Fruit fly (Drosophila melanogaster): ENCODE results near the gene Cyt-b5-r.
A peak's percentile ranks its signal among the peaks of the same experiment; 100 is the strongest.

Cyt-b5-r gene

dm6 chr2L:16793970-16794369 lies 3.4 kb upstream of the Cyt-b5-r start, which contains the start of gene Ugt37C2:
Gene Ugt37C2 (plus strand): TSS chr2L:16794211.
- no peak for TF ChIP-seq CG12768 (GFP tag; optimal IDR thresholded peaks at IDR 0.05)

dm6 chr2L:16791345-16791744 lies 824 bp upstream of the Cyt-b5-r start, which contains the start of gene CG17928:
Gene CG17928 (plus strand): TSS chr2L:16791568.
- TF ChIP-seq kay (GFP tag; ENCODE audit: borderline replicate concordance) (peak; percentile 74), Mnt (GFP tag; optimal IDR thresholded peaks at IDR 0.05) (no peak)

- TF ChIP-seq CG1620 (GFP tag; optimal IDR thresholded peaks at IDR 0.05) (no peak), kay (GFP tag; ENCODE audit: borderline replicate concordance) (no peak), cnc (optimal IDR thresholded peaks at IDR 0.05) (no peak), ovo (GFP tag; optimal IDR thresholded peaks at IDR 0.05) (no peak)
Measured at dm6 chr2L:16789880-16790279, 641 bp downstream of the Cyt-b5-r start.

- TF ChIP-seq CG11617 (GFP tag; optimal IDR thresholded peaks at IDR 0.05), result no peak
- no peak for TF ChIP-seq cnc (optimal IDR thresholded peaks at IDR 0.05)
- TF ChIP-seq CG1620 (GFP tag; optimal IDR thresholded peaks at IDR 0.05), result no peak
- TF ChIP-seq kay (GFP tag; ENCODE audit: borderline replicate concordance), result peak; percentile 2
Measured at dm6 chr2L:16788885-16789284, 1.6 kb downstream of the Cyt-b5-r start.

dm6 chr2L:16787548-16787947 lies 3.0 kb downstream of the Cyt-b5-r start:
- TF ChIP-seq Clk (GFP tag; optimal IDR thresholded peaks at IDR 0.05) (no peak), toe (GFP tag; optimal IDR thresholded peaks at IDR 0.05) (no peak), bab1 (GFP tag; optimal IDR thresholded peaks at IDR 0.05) (no peak), tj (GFP tag; optimal IDR thresholded peaks at IDR 0.05) (no peak)

dm6 chr2L:16766070-16766752 lies 24.3 kb downstream of the Cyt-b5-r start, which contains the start of gene Mhc:
Gene Mhc (plus strand): TSS chr2L:16766566.
- TF ChIP-seq CG14711 (tag; optimal IDR thresholded peaks at IDR 0.05), result no peak

dm6 chr2L:16764480-16764879 lies 26.0 kb downstream of the Cyt-b5-r start:
- no peak for TF ChIP-seq CG11617 (GFP tag; optimal IDR thresholded peaks at IDR 0.05)
- no peak for TF ChIP-seq cnc (optimal IDR thresholded peaks at IDR 0.05)
- TF ChIP-seq Mnt (GFP tag; optimal IDR thresholded peaks at IDR 0.05), result no peak
- no peak for TF ChIP-seq tj (GFP tag; optimal IDR thresholded peaks at IDR 0.05)
- TF ChIP-seq Hr96 (GFP tag; optimal IDR thresholded peaks at IDR 0.05), result no peak
- TF ChIP-seq CG5204 (GFP tag; optimal IDR thresholded peaks at IDR 0.05), result no peak
- TF ChIP-seq pad (GFP tag; optimal IDR thresholded peaks at IDR 0.05), result no peak
- TF ChIP-seq kay (GFP tag; ENCODE audit: borderline replicate concordance), result no peak
- TF ChIP-seq CG12768 (GFP tag; optimal IDR thresholded peaks at IDR 0.05), result no peak
- no peak for TF ChIP-seq Clk (GFP tag; optimal IDR thresholded peaks at IDR 0.05)
- no peak for TF ChIP-seq bab1 (GFP tag; optimal IDR thresholded peaks at IDR 0.05)

- no peak for TF ChIP-seq Crg-1 (GFP tag; optimal IDR thresholded peaks at IDR 0.05)
- no peak for TF ChIP-seq CG7045 (GFP tag; optimal IDR thresholded peaks at IDR 0.05)
- TF ChIP-seq CG12768 (GFP tag; optimal IDR thresholded peaks at IDR 0.05), result no peak
- no peak for TF ChIP-seq cic (GFP tag; optimal IDR thresholded peaks at IDR 0.05)
- TF ChIP-seq Mnt (GFP tag; optimal IDR thresholded peaks at IDR 0.05), result no peak
- no peak for TF ChIP-seq CG14711 (tag; optimal IDR thresholded peaks at IDR 0.05)
- TF ChIP-seq cnc (optimal IDR thresholded peaks at IDR 0.05), result no peak
- no peak for TF ChIP-seq kay (GFP tag; ENCODE audit: borderline replicate concordance)
- TF ChIP-seq CG5204 (GFP tag; optimal IDR thresholded peaks at IDR 0.05), result no peak
- TF ChIP-seq bab1 (GFP tag; optimal IDR thresholded peaks at IDR 0.05), result no peak
- TF ChIP-seq CG11617 (GFP tag; optimal IDR thresholded peaks at IDR 0.05), result no peak
- TF ChIP-seq tj (GFP tag; optimal IDR thresholded peaks at IDR 0.05), result no peak
- no peak for TF ChIP-seq Clk (GFP tag; optimal IDR thresholded peaks at IDR 0.05)
- TF ChIP-seq toe (GFP tag; optimal IDR thresholded peaks at IDR 0.05), result no peak
Measured at dm6 chr2L:16761891-16762290, 28.6 kb downstream of the Cyt-b5-r start.

dm6 chr2L:16760504-16761417 lies 29.8 kb downstream of the Cyt-b5-r start, which contains the start of gene ppk17:
Gene ppk17 (minus strand): TSS chr2L:16760554.
- TF ChIP-seq CG14711 (tag; optimal IDR thresholded peaks at IDR 0.05) (no peak), ovo (GFP tag; optimal IDR thresholded peaks at IDR 0.05) (no peak), kay (GFP tag; ENCODE audit: borderline replicate concordance) (peak; percentile 32)
